Worm (Caenorhabditis elegans) whole organism, L1 larva: ENCODE results near the gene pals-30.
"Not testable (repeated sequence)": the region's sequence is repeated elsewhere in the genome, so short reads cannot be mapped to it uniquely, and the experiment has no call there.

Source experiments
- C04F5.9 ChIP-seq: sonication (generic microtip); optimal IDR thresholded peaks from 2 replicates; lab custom pipeline; 2016; ENCODE audit warnings: missing genetic modification characterization, missing compliant biosample characterization
- C16A3.4 ChIP-seq: fragments of 150-350 bp; optimal IDR thresholded peaks from 2 replicates; lab custom pipeline; 2014; ENCODE audit warnings: missing biosample characterization, missing genetic modification characterization
- alr-1 ChIP-seq: fragments of 200-800 bp; sonication (Bioruptor generic); optimal IDR thresholded peaks from 2 replicates; lab custom pipeline; 2018; ENCODE audit warnings: borderline replicate concordance, mild to moderate bottlenecking, missing genetic modification characterization, missing compliant biosample characterization
- ama-1 ChIP-seq: fragments of 150-350 bp; optimal IDR thresholded peaks from 2 replicates; lab custom pipeline; 2014
- blmp-1 ChIP-seq: fragments of 150-350 bp; optimal IDR thresholded peaks from 2 replicates; lab custom pipeline; 2014; ENCODE audit warnings: missing biosample characterization, missing genetic modification characterization
- ceh-63 ChIP-seq: fragments of 200-800 bp; sonication (Bioruptor generic); optimal IDR thresholded peaks from 2 replicates; lab custom pipeline; 2018; ENCODE audit warnings: mild to moderate bottlenecking, missing genetic modification characterization, missing compliant biosample characterization
- dpl-1 ChIP-seq, 3 experiments: fragments of 150-350 bp in 2 of 3; sonication (generic microtip) in 1 of 3; optimal IDR thresholded peaks; 2 replicates each; lab custom pipeline; 2014 to 2017; ENCODE audit warnings: missing biosample characterization in 3 of 3, missing genetic modification characterization in 3 of 3, missing genetic modification reagents in 3 of 3
- dsc-1 ChIP-seq: sonication (generic microtip); optimal IDR thresholded peaks from 2 replicates; lab custom pipeline; 2016; ENCODE audit warnings: mild to moderate bottlenecking, missing genetic modification characterization, missing compliant biosample characterization
- efl-1 ChIP-seq, 4 experiments: fragments of 150-350 bp; optimal IDR thresholded peaks in 3 of 4; peaks in 1 of 4; 1 replicate in 1 of 4; 2 replicates in 3 of 4; lab custom pipeline; 2014; ENCODE audit warnings: missing biosample characterization in 2 of 4, missing genetic modification characterization in 2 of 4, missing genetic modification reagents in 2 of 4
- isw-1 ChIP-seq: fragments of 200-800 bp; sonication (Bioruptor generic); IDR thresholded peaks from 2 replicates; pipeline ENCODE4 v1.3.6; 2022; ENCODE audit warnings: missing genetic modification characterization, missing compliant biosample characterization
- lin-15B ChIP-seq: fragments of 150-350 bp; sonication (generic microtip); optimal IDR thresholded peaks from 3 replicates; lab custom pipeline; 2014; ENCODE audit warnings: missing biosample characterization, missing genetic modification characterization
- lin-35 ChIP-seq, 2 experiments: fragments of 150-350 bp; optimal IDR thresholded peaks; 2 replicates each; lab custom pipeline; 2014; ENCODE audit warnings: missing biosample characterization in 2 of 2, missing genetic modification characterization in 2 of 2, missing genetic modification reagents in 2 of 2
- lir-3 ChIP-seq: sonication (generic microtip); optimal IDR thresholded peaks from 2 replicates; lab custom pipeline; 2016; ENCODE audit warnings: mild to moderate bottlenecking, missing genetic modification characterization, moderate library complexity, missing compliant biosample characterization; ENCODE audit not compliant: poor library complexity
- lsy-2 ChIP-seq, 2 experiments: fragments of 150-350 bp; optimal IDR thresholded peaks; 2 replicates each; lab custom pipeline; 2014; ENCODE audit warnings: missing biosample characterization in 2 of 2, missing genetic modification characterization in 2 of 2
- nhr-11 ChIP-seq: fragments of 150-350 bp; optimal IDR thresholded peaks from 2 replicates; lab custom pipeline; 2014; ENCODE audit warnings: missing biosample characterization, missing genetic modification characterization
- nhr-237 ChIP-seq: fragments of 150-350 bp; optimal IDR thresholded peaks from 2 replicates; lab custom pipeline; 2014; ENCODE audit warnings: missing biosample characterization, missing genetic modification characterization
- nhr-47 ChIP-seq: sonication (generic microtip); optimal IDR thresholded peaks from 2 replicates; lab custom pipeline; 2016; ENCODE audit warnings: mild to moderate bottlenecking, missing genetic modification characterization, moderate library complexity, missing compliant biosample characterization
- nhr-85 ChIP-seq: sonication (generic microtip); peaks from one replicate; lab custom pipeline; 2016; ENCODE audit warnings: missing genetic modification characterization, inconsistent platforms, missing compliant biosample characterization
- pag-3 ChIP-seq: sonication (generic microtip); optimal IDR thresholded peaks from 2 replicates; lab custom pipeline; 2017; ENCODE audit warnings: missing genetic modification characterization, mild to moderate bottlenecking, missing compliant biosample characterization, antibody characterized with exemption, borderline replicate concordance; ENCODE audit not compliant: insufficient read depth
- rnt-1 ChIP-seq: sonication (generic microtip); optimal IDR thresholded peaks from 2 replicates; lab custom pipeline; 2016; ENCODE audit warnings: mild to moderate bottlenecking, missing genetic modification characterization, moderate library complexity, missing compliant biosample characterization
- skn-1 ChIP-seq: fragments of 150-350 bp; optimal IDR thresholded peaks from 2 replicates; lab custom pipeline; 2014; ENCODE audit warnings: missing biosample characterization, missing genetic modification characterization
- snu-23 ChIP-seq: sonication (generic microtip); optimal IDR thresholded peaks from 2 replicates; lab custom pipeline; 2016; ENCODE audit warnings: missing genetic modification characterization, missing compliant biosample characterization
- unc-30 ChIP-seq: sonication (generic microtip); optimal IDR thresholded peaks from 2 replicates; lab custom pipeline; 2017; ENCODE audit warnings: missing biosample characterization, missing genetic modification characterization
- unc-86 ChIP-seq: sonication (generic microtip); optimal IDR thresholded peaks from 2 replicates; lab custom pipeline; 2016; ENCODE audit warnings: missing genetic modification characterization, missing compliant biosample characterization
- vab-15 ChIP-seq: sonication (generic microtip); optimal IDR thresholded peaks from 2 replicates; lab custom pipeline; 2017; ENCODE audit warnings: missing genotype, mild to moderate bottlenecking, missing genetic modification characterization, missing compliant biosample characterization
- xbp-1 ChIP-seq: sonication (generic microtip); optimal IDR thresholded peaks from 2 replicates; lab custom pipeline; 2016; ENCODE audit warnings: missing genetic modification characterization, missing compliant biosample characterization
- zag-1 ChIP-seq: fragments of 150-350 bp; optimal IDR thresholded peaks from 2 replicates; lab custom pipeline; 2014; ENCODE audit warnings: missing biosample characterization, missing genetic modification characterization
- zip-4 ChIP-seq: fragments of 200-800 bp; sonication (Bioruptor generic); optimal IDR thresholded peaks from 2 replicates; lab custom pipeline; 2018; ENCODE audit warnings: mild to moderate bottlenecking, missing genetic modification characterization, moderate library complexity, missing compliant biosample characterization
- ztf-11 ChIP-seq, 2 experiments: sonication (generic microtip); optimal IDR thresholded peaks; 2 replicates each; lab custom pipeline; 2016 to 2017; ENCODE audit warnings: missing genetic modification characterization in 2 of 2, missing biosample characterization in 1 of 2, missing compliant biosample characterization in 1 of 2

pals-30 gene

ce11 chrIV:14532366-14532765 lies 19.4 kb downstream of the pals-30 start:
- TF ChIP-seq vab-15 (tag; lab: Kevin White, UChicago) (no peak), dpl-1 (GFP tag; optimal IDR thresholded peaks at IDR 0.05; lab: Kevin White, UChicago) (peak in 2 of 3 experiments; percentile 6 to 38), nhr-11 (tag; lab: Kevin White, UChicago) (no peak), zag-1 (tag; lab: Kevin White, UChicago) (no peak), ama-1 (lab: Kevin White, UChicago) (no peak), lin-35 (GFP tag; optimal IDR thresholded peaks at IDR 0.05; lab: Kevin White, UChicago) (peak in 1 of 2 experiments; percentile 8), zip-4 (peak; percentile 65), C16A3.4 (no peak), isw-1 (GFP tag; lab: Robert Waterston, UW) (no peak), xbp-1 (no peak), lsy-2 (tag; optimal IDR thresholded peaks at IDR 0.05; lab: Kevin White, UChicago) (no peak), nhr-47 (no peak), blmp-1 (tag; lab: Kevin White, UChicago) (peak; percentile 4), rnt-1 (tag; lab: Kevin White, UChicago) (no peak), nhr-85 (tag; lab: Kevin White, UChicago) (peak; percentile 31), lir-3 (tag; lab: Kevin White, UChicago) (no peak), efl-1 (optimal IDR thresholded peaks at IDR 0.05; lab: Kevin White, UChicago) (peak in 1 of 2 experiments; percentile 43), efl-1 (GFP tag; optimal IDR thresholded peaks at IDR 0.05 in 1 of 2; lab: Kevin White, UChicago) (peak in 1 of 2 experiments; percentile 45), dsc-1 (tag; lab: Kevin White, UChicago) (no peak)

- TF ChIP-seq snu-23 (GFP tag; lab: Kevin White, UChicago) (no peak), nhr-47 (no peak), lin-15B (tag; lab: Kevin White, UChicago) (no peak), ztf-11 (tag; optimal IDR thresholded peaks at IDR 0.05; lab: Kevin White, UChicago) (no peak), pag-3 (no peak)
These were observed 21.7 kb downstream of the pals-30 start for ce11 chrIV:14530031-14530430.

ce11 chrIV:14528718-14529117 lies 23.1 kb downstream of the pals-30 start, which contains the start of gene T27E7.3:
TSS of gene T27E7.3 (plus strand) at chrIV:14529018.
- TF ChIP-seq ceh-63 (no peak), vab-15 (tag; lab: Kevin White, UChicago) (no peak), efl-1 (optimal IDR thresholded peaks at IDR 0.05; lab: Kevin White, UChicago) (no peak), efl-1 (GFP tag; optimal IDR thresholded peaks at IDR 0.05 in 1 of 2; lab: Kevin White, UChicago) (no peak), unc-86 (tag; lab: Kevin White, UChicago) (no peak), rnt-1 (tag; lab: Kevin White, UChicago) (no peak), nhr-237 (tag; lab: Kevin White, UChicago) (no peak), nhr-85 (tag; lab: Kevin White, UChicago) (no peak), alr-1 (tag; lab: Kevin White, UChicago) (no peak), C16A3.4 (no peak)

ce11 chrIV:14525272-14526162 lies 26.3 kb downstream of the pals-30 start:
- TF ChIP-seq efl-1 (optimal IDR thresholded peaks at IDR 0.05; lab: Kevin White, UChicago): not testable (repeated sequence)
- TF ChIP-seq efl-1 (GFP tag; optimal IDR thresholded peaks at IDR 0.05 in 1 of 2; lab: Kevin White, UChicago): peak in 1 of 2 experiments; percentile 57
- TF ChIP-seq, all 84 proteins: peak for 1; not testable (repeated sequence) for 83

- TF ChIP-seq C04F5.9 (no peak), lin-15B (tag; lab: Kevin White, UChicago) (no peak), skn-1 (tag; lab: Kevin White, UChicago) (no peak), unc-30 (no peak), isw-1 (GFP tag; lab: Robert Waterston, UW) (no peak), dsc-1 (tag; lab: Kevin White, UChicago) (no peak)
These were observed 28.2 kb downstream of the pals-30 start, which contains the start of gene srh-63 for ce11 chrIV:14523568-14523967. TSS of gene srh-63 (plus strand) at chrIV:14523868.
